Fruit fly (Drosophila melanogaster) whole organism, embryonic: ENCODE data around the gene RpL32.
A peak's percentile ranks its signal among the peaks of the same experiment; 100 is the strongest.

Experiments
- Antp ChIP-seq: fragments of 200-800 bp; sonication (Bioruptor generic); optimal IDR thresholded peaks from 3 replicates; lab custom pipeline; 2016; ENCODE audit warnings: missing biosample characterization, missing genetic modification characterization
- Blimp-1 ChIP-seq: fragments of 200-800 bp; sonication (Bioruptor generic); optimal IDR thresholded peaks from 3 replicates; lab custom pipeline; 2018; ENCODE audit warnings: missing biosample characterization, missing genetic modification characterization, mild to moderate bottlenecking, moderate library complexity, missing genetic modification reagents
- C15 ChIP-seq: fragments of 200-800 bp; sonication (Bioruptor generic); IDR thresholded peaks from 3 replicates; pipeline ENCODE4 v1.3.6; 2022; ENCODE audit warnings: missing biosample characterization, missing genetic modification characterization
- CG11093 ChIP-seq: fragments of 200-800 bp; sonication (Bioruptor generic); IDR thresholded peaks from 3 replicates; pipeline ENCODE4 v1.3.6; 2022; ENCODE audit warnings: missing biosample characterization, missing genetic modification characterization
- CG17361 ChIP-seq: fragments of 200-800 bp; sonication (Bioruptor generic); IDR thresholded peaks from 3 replicates; pipeline ENCODE4 v1.3.6; 2022; ENCODE audit warnings: missing biosample characterization, missing genetic modification characterization
- CG2120 ChIP-seq: fragments of 200-800 bp; sonication (Bioruptor generic); optimal IDR thresholded peaks from 3 replicates; lab custom pipeline; 2016; ENCODE audit warnings: missing biosample characterization, missing genetic modification characterization
- CG3838 ChIP-seq: fragments of 200-800 bp; sonication (Bioruptor generic); optimal IDR thresholded peaks from 3 replicates; lab custom pipeline; 2016; ENCODE audit warnings: missing biosample characterization, missing genetic modification characterization
- CG4424 ChIP-seq: fragments of 200-800 bp; sonication (Bioruptor generic); optimal IDR thresholded peaks from 3 replicates; lab custom pipeline; 2016; ENCODE audit warnings: missing biosample characterization, missing genetic modification characterization
- CG6175 ChIP-seq: fragments of 200-800 bp; sonication (Bioruptor generic); IDR thresholded peaks from 3 replicates; pipeline ENCODE4 v1.3.6; 2022; ENCODE audit warnings: missing biosample characterization, missing genetic modification characterization
- CG6272 ChIP-seq: fragments of 200-800 bp; sonication (Bioruptor generic); IDR thresholded peaks from 2 replicates; pipeline ENCODE4 v1.3.6; 2022; ENCODE audit warnings: missing biosample characterization, missing genetic modification characterization
- CG7357 ChIP-seq: fragments of 200-800 bp; sonication (Bioruptor generic); IDR thresholded peaks from 3 replicates; pipeline ENCODE4 v1.3.6; 2022; ENCODE audit warnings: missing biosample characterization, missing genetic modification characterization
- CG7745 ChIP-seq: fragments of 200-800 bp; sonication (Bioruptor generic); optimal IDR thresholded peaks from 2 replicates; lab custom pipeline; 2018; ENCODE audit warnings: missing biosample characterization, mild to moderate bottlenecking, missing genetic modification characterization, moderate library complexity
- CG8089 ChIP-seq: fragments of 200-800 bp; sonication (Bioruptor generic); optimal IDR thresholded peaks from 3 replicates; lab custom pipeline; 2016; ENCODE audit warnings: missing biosample characterization, missing genetic modification characterization
- CG8290 ChIP-seq, 3 experiments: fragments of 200-800 bp; sonication (Bioruptor generic); optimal IDR thresholded peaks; 2 replicates each; lab custom pipeline; 2016 to 2019; ENCODE audit warnings: missing biosample characterization in 3 of 3, missing genetic modification characterization in 3 of 3, mild to moderate bottlenecking in 2 of 3, moderate library complexity in 1 of 3
- CG8924 ChIP-seq: fragments of 200-800 bp; optimal IDR thresholded peaks from 3 replicates; lab custom pipeline; 2019; ENCODE audit warnings: missing biosample characterization, mild to moderate bottlenecking, missing genetic modification characterization, moderate library complexity
- CHES-1-like ChIP-seq: fragments of 200-800 bp; sonication (Bioruptor generic); optimal IDR thresholded peaks from 2 replicates; lab custom pipeline; 2016; ENCODE audit warnings: missing biosample characterization, missing genetic modification characterization
- Chrac-16 ChIP-seq: fragments of 200-800 bp; sonication (Bioruptor generic); optimal IDR thresholded peaks from 3 replicates; lab custom pipeline; 2016; ENCODE audit warnings: missing biosample characterization, missing genetic modification characterization
- Drgx ChIP-seq: fragments of 200-800 bp; sonication (Bioruptor generic); IDR thresholded peaks from 2 replicates; pipeline ENCODE4 v1.3.6; 2022; ENCODE audit warnings: missing biosample characterization, missing genetic modification characterization
- E2f2 ChIP-seq: fragments of 200-800 bp; sonication (Bioruptor generic); IDR thresholded peaks from 2 replicates; pipeline ENCODE4 v1.3.6; 2022; ENCODE audit warnings: missing biosample characterization, missing genetic modification characterization
- Ets97D ChIP-seq: fragments of 200-800 bp; sonication (Bioruptor generic); optimal IDR thresholded peaks from 3 replicates; lab custom pipeline; 2016; ENCODE audit warnings: missing biosample characterization, missing genetic modification characterization
- Gug ChIP-seq: fragments of 200-800 bp; sonication (Bioruptor generic); IDR thresholded peaks from 4 replicates; pipeline ENCODE4 v1.3.6; 2022; ENCODE audit warnings: missing biosample characterization, missing genetic modification characterization
- HLH54F ChIP-seq: fragments of 200-800 bp; sonication (Bioruptor generic); optimal IDR thresholded peaks from 3 replicates; lab custom pipeline; 2016; ENCODE audit warnings: missing biosample characterization, missing genetic modification characterization
- Kr ChIP-seq: fragments of 200-800 bp; sonication (Bioruptor generic); optimal IDR thresholded peaks from 2 replicates; lab custom pipeline; 2017; ENCODE audit warnings: missing biosample characterization, mild to moderate bottlenecking, missing genetic modification characterization
- Lim3 ChIP-seq: fragments of 200-800 bp; sonication (Bioruptor generic); IDR thresholded peaks from 2 replicates; pipeline ENCODE4 v1.3.6; 2022; ENCODE audit warnings: missing biosample characterization, missing genetic modification characterization
- Nf-YA ChIP-seq: fragments of 200-800 bp; sonication (Bioruptor generic); IDR thresholded peaks from 2 replicates; pipeline ENCODE4 v1.3.6; 2022; ENCODE audit warnings: missing biosample characterization, missing genetic modification characterization
- Nf-YB ChIP-seq: fragments of 200-800 bp; sonication (Bioruptor generic); optimal IDR thresholded peaks from 3 replicates; lab custom pipeline; 2019; ENCODE audit warnings: missing biosample characterization, mild to moderate bottlenecking, missing genetic modification characterization, moderate library complexity
- NfI ChIP-seq: fragments of 200-800 bp; sonication (Bioruptor generic); optimal IDR thresholded peaks from 3 replicates; lab custom pipeline; 2018; ENCODE audit warnings: missing biosample characterization, mild to moderate bottlenecking, missing genetic modification characterization, moderate library complexity
- Oaz ChIP-seq: fragments of 200-800 bp; sonication (Bioruptor generic); IDR thresholded peaks from 2 replicates; pipeline ENCODE4 v1.3.6; 2022; ENCODE audit warnings: missing biosample characterization, missing genetic modification characterization
- Sin3A ChIP-seq: fragments of >200 bp; optimal IDR thresholded peaks from 2 replicates; lab custom pipeline; 2018
- TFAM ChIP-seq: fragments of 200-800 bp; sonication (Bioruptor generic); optimal IDR thresholded peaks from 2 replicates; lab custom pipeline; 2017; ENCODE audit warnings: missing biosample characterization, missing genetic modification characterization, inconsistent platforms
- Taf1 ChIP-seq: fragments of 200-800 bp; sonication (Bioruptor generic); IDR thresholded peaks from 2 replicates; pipeline ENCODE4 v1.3.6; 2022; ENCODE audit warnings: missing biosample characterization, missing genetic modification characterization
- YL-1 ChIP-seq: fragments of 200-800 bp; sonication (Bioruptor generic); optimal IDR thresholded peaks from 3 replicates; lab custom pipeline; 2017; ENCODE audit warnings: missing biosample characterization, mild to moderate bottlenecking, missing genetic modification characterization
- ara ChIP-seq: fragments of 200-800 bp; sonication (Bioruptor generic); IDR thresholded peaks from 2 replicates; pipeline ENCODE4 v1.3.6; 2022; ENCODE audit warnings: missing biosample characterization, missing genetic modification characterization
- bcd ChIP-seq: fragments of 200-800 bp; sonication (Bioruptor generic); optimal IDR thresholded peaks from 2 replicates; lab custom pipeline; 2017; ENCODE audit warnings: missing biosample characterization, mild to moderate bottlenecking, missing genetic modification characterization
- cad ChIP-seq: fragments of >200 bp; optimal IDR thresholded peaks from 2 replicates; lab custom pipeline; 2017; ENCODE audit warnings: missing biosample characterization, missing genetic modification characterization
- cg ChIP-seq: fragments of 200-800 bp; sonication (Bioruptor generic); optimal IDR thresholded peaks from 3 replicates; lab custom pipeline; 2019; ENCODE audit warnings: missing biosample characterization, mild to moderate bottlenecking, missing genetic modification characterization, moderate library complexity
- chinmo ChIP-seq: fragments of 200-800 bp; sonication (Bioruptor generic); IDR thresholded peaks from 4 replicates; pipeline ENCODE4 v1.3.6; 2022; ENCODE audit warnings: missing biosample characterization, missing genetic modification characterization; ENCODE audit not compliant: partially characterized antibody
- chm ChIP-seq: fragments of 200-800 bp; sonication (Bioruptor generic); IDR thresholded peaks from 2 replicates; pipeline ENCODE4 v1.3.6; 2022; ENCODE audit warnings: missing biosample characterization, missing genetic modification characterization
- fd3F ChIP-seq: fragments of 200-800 bp; sonication (Bioruptor generic); optimal IDR thresholded peaks from 2 replicates; lab custom pipeline; 2018; ENCODE audit warnings: missing biosample characterization, mild to moderate bottlenecking, missing genetic modification characterization, moderate library complexity
- grau ChIP-seq: fragments of 200-800 bp; optimal IDR thresholded peaks from 3 replicates; lab custom pipeline; 2019; ENCODE audit warnings: missing biosample characterization, mild to moderate bottlenecking, missing genetic modification characterization, moderate library complexity
- hb ChIP-seq: fragments of 200-800 bp; sonication (Bioruptor generic); IDR thresholded peaks from 3 replicates; pipeline ENCODE4 v1.3.6; 2022; ENCODE audit warnings: missing biosample characterization, missing genetic modification characterization; ENCODE audit not compliant: partially characterized antibody
- mld ChIP-seq: fragments of 200-800 bp; sonication (Bioruptor generic); IDR thresholded peaks from 3 replicates; pipeline ENCODE4 v1.3.6; 2022; ENCODE audit warnings: missing biosample characterization, missing genetic modification characterization; ENCODE audit not compliant: partially characterized antibody
- nmo ChIP-seq: fragments of 200-800 bp; sonication (Bioruptor generic); optimal IDR thresholded peaks from 2 replicates; lab custom pipeline; 2018; ENCODE audit warnings: missing biosample characterization, mild to moderate bottlenecking, missing genetic modification characterization, moderate library complexity
- phol ChIP-seq: fragments of 200-800 bp; sonication (Bioruptor generic); optimal IDR thresholded peaks from 3 replicates; lab custom pipeline; 2018; ENCODE audit warnings: missing biosample characterization, mild to moderate bottlenecking, missing genetic modification characterization, moderate library complexity
- repo ChIP-seq: fragments of 200-800 bp; sonication (Bioruptor generic); optimal IDR thresholded peaks from 2 replicates; lab custom pipeline; 2016; ENCODE audit warnings: missing biosample characterization, missing genetic modification characterization
- ro ChIP-seq: fragments of 200-800 bp; sonication (Bioruptor generic); IDR thresholded peaks from 2 replicates; pipeline ENCODE4 v1.3.6; 2022; ENCODE audit warnings: missing biosample characterization, missing genetic modification characterization
- run ChIP-seq: fragments of 200-800 bp; sonication (Bioruptor generic); optimal IDR thresholded peaks from 3 replicates; lab custom pipeline; 2018; ENCODE audit warnings: missing biosample characterization, mild to moderate bottlenecking, missing genetic modification characterization
- sd ChIP-seq: fragments of 200-800 bp; sonication (Bioruptor generic); optimal IDR thresholded peaks from 3 replicates; lab custom pipeline; 2018; ENCODE audit warnings: missing biosample characterization, mild to moderate bottlenecking, missing genetic modification characterization, moderate library complexity
- ttk ChIP-seq: fragments of 200-800 bp; sonication (Bioruptor generic); IDR thresholded peaks from 2 replicates; pipeline ENCODE4 v2.1.2; 2022; ENCODE audit warnings: missing biosample characterization, missing genetic modification characterization

RpL32 gene

dm6 chr3R:30046029-30047001 lies at the start of gene RpL32, which contains the start of gene CG7943 (continued):
- TF ChIP-seq CG6175 (GFP tag; lab: Robert Waterston, UW) (peak; percentile 92), CG6272 (GFP tag; lab: Robert Waterston, UW) (peak; percentile 95), CHES-1-like (GFP tag; lab: Kevin White, UChicago) (peak; percentile 91), cad (GFP tag; lab: Kevin White, UChicago) (peak; percentile 84), CG3838 (GFP tag; lab: Kevin White, UChicago) (peak; percentile 80), YL-1 (peak; percentile 96), TFAM (GFP tag; lab: Kevin White, UChicago) (peak; percentile 85), ara (peak; percentile 90), Taf1 (GFP tag; lab: Robert Waterston, UW) (peak; percentile 92), cg (GFP tag; lab: Kevin White, UChicago) (no peak), E2f2 (peak; percentile 91), CG8089 (GFP tag; lab: Kevin White, UChicago) (peak; percentile 91), CG8924 (tag; lab: Kevin White, UChicago) (peak; percentile 91), nmo (GFP tag; lab: Kevin White, UChicago) (peak; percentile 96), Antp (GFP tag; lab: Kevin White, UChicago) (peak; percentile 98), Chrac-16 (GFP tag; lab: Kevin White, UChicago) (peak; percentile 81), CG11093 (peak; percentile 87), Drgx (GFP tag; lab: Robert Waterston, UW) (peak; percentile 87), ttk (GFP tag; lab: Robert Waterston, UW) (peak; percentile 88), Ets97D (GFP tag; lab: Kevin White, UChicago) (peak; percentile 99), Gug (GFP tag; lab: Robert Waterston, UW) (peak; percentile 97), HLH54F (peak; percentile 90), Sin3A (lab: Kevin White, UChicago) (peak; percentile 98), CG7745 (tag; lab: Kevin White, UChicago) (no peak), CG17361 (GFP tag; lab: Robert Waterston, UW) (peak; percentile 96), chinmo (GFP tag; lab: Robert Waterston, UW) (peak; percentile 100), CG2120 (GFP tag; lab: Kevin White, UChicago) (peak; percentile 92), Kr (GFP tag; lab: Kevin White, UChicago) (peak; percentile 20), Lim3 (GFP tag; lab: Robert Waterston, UW) (peak; percentile 83), sd (tag; lab: Kevin White, UChicago) (peak; percentile 74), fd3F (GFP tag; lab: Kevin White, UChicago) (peak; percentile 85), Nf-YB (GFP tag; lab: Kevin White, UChicago) (peak; percentile 62), mld (GFP tag; lab: Robert Waterston, UW) (peak; percentile 100), grau (peak; percentile 86), NfI (GFP tag; lab: Kevin White, UChicago) (peak; percentile 96), hb (GFP tag; lab: Robert Waterston, UW) (peak; percentile 100), repo (peak; percentile 96), phol (tag; lab: Kevin White, UChicago) (peak; percentile 96), Nf-YA (GFP tag; lab: Robert Waterston, UW) (peak; percentile 86), C15 (peak; percentile 94), CG4424 (GFP tag; lab: Kevin White, UChicago) (peak; percentile 95), chm (GFP tag; lab: Robert Waterston, UW) (peak; percentile 97), run (tag; lab: Kevin White, UChicago) (peak; percentile 87), bcd (peak; percentile 97), Oaz (peak; percentile 94), CG7357 (GFP tag; lab: Robert Waterston, UW) (peak; percentile 92), Blimp-1 (GFP tag; lab: Kevin White, UChicago) (peak; percentile 88), CG8290 (GFP tag; optimal IDR thresholded peaks at IDR 0.05; lab: Kevin White, UChicago) (peak; percentile 91), CG8290 (tag; optimal IDR thresholded peaks at IDR 0.05; lab: Kevin White, UChicago) (peak in 1 of 2 experiments; percentile 95), ro (peak; percentile 87)
